Worm (Caenorhabditis elegans): Measurements from ENCODE around the gene F14H12.8.

The F14H12.8 gene

ce11 chrX:4395073-4395850 lies 30.5 kb upstream of the F14H12.8 start:
- no peak for TF ChIP-seq med-1 (GFP tag; optimal IDR thresholded peaks at IDR 0.05; ENCODE audit: insufficient read depth)
- TF ChIP-seq cog-1 (tag; optimal IDR thresholded peaks at IDR 0.05) = peak; percentile 54
- TF ChIP-seq ztf-23 (GFP tag; IDR thresholded peaks at IDR 0.05) = peak; percentile 48; the same call in 1 of the 2 replicates
- no peak for TF ChIP-seq ztf-29 (GFP tag; IDR thresholded peaks at IDR 0.05)

ce11 chrX:4391680-4392079 lies 26.9 kb upstream of the F14H12.8 start:
- TF ChIP-seq ztf-29 (GFP tag; IDR thresholded peaks at IDR 0.05) (no peak), tab-1 (GFP tag; IDR thresholded peaks at IDR 0.05) (no peak)

ce11 chrX:4388834-4389409 lies 24.1 kb upstream of the F14H12.8 start, which contains the start of gene dpy-23:
Gene dpy-23 (plus strand): TSS chrX:4389359.
- TF ChIP-seq ref-1 (GFP tag; conservative IDR thresholded peaks at IDR 0.05) (no peak), klf-2 (GFP tag; conservative IDR thresholded peaks at IDR 0.05) (no peak), med-1 (GFP tag; optimal IDR thresholded peaks at IDR 0.05; ENCODE audit: insufficient read depth) (no peak), flt-1 (GFP tag; IDR thresholded peaks at IDR 0.05) (0 out of 2 replicates have a peak, but pooled peaks have one; percentile 46), ztf-23 (GFP tag; IDR thresholded peaks at IDR 0.05) (no peak), ztf-29 (GFP tag; IDR thresholded peaks at IDR 0.05) (no peak), T22C8.4 (GFP tag; IDR thresholded peaks at IDR 0.05) (no peak), cog-1 (tag; optimal IDR thresholded peaks at IDR 0.05) (peak; percentile 91), tab-1 (GFP tag; IDR thresholded peaks at IDR 0.05) (no peak)

ce11 chrX:4386493-4386892 lies 21.7 kb upstream of the F14H12.8 start:
- no peak for TF ChIP-seq ztf-23 (GFP tag; IDR thresholded peaks at IDR 0.05)

- TF ChIP-seq ztf-23 (GFP tag; IDR thresholded peaks at IDR 0.05) = no peak
- no peak for TF ChIP-seq tab-1 (GFP tag; IDR thresholded peaks at IDR 0.05)
- no peak for TF ChIP-seq ref-1 (GFP tag; conservative IDR thresholded peaks at IDR 0.05)
- no peak for TF ChIP-seq ztf-29 (GFP tag; IDR thresholded peaks at IDR 0.05)
- TF ChIP-seq cog-1 (tag; optimal IDR thresholded peaks at IDR 0.05) = no peak
- TF ChIP-seq med-1 (GFP tag; optimal IDR thresholded peaks at IDR 0.05; ENCODE audit: insufficient read depth) = no peak
- no peak for TF ChIP-seq T22C8.4 (GFP tag; IDR thresholded peaks at IDR 0.05)
- TF ChIP-seq klf-2 (GFP tag; conservative IDR thresholded peaks at IDR 0.05) = no peak
- TF ChIP-seq flt-1 (GFP tag; IDR thresholded peaks at IDR 0.05) = no peak
Measured at ce11 chrX:4383316-4383936, 18.6 kb upstream of the F14H12.8 start, which contains the start of gene lst-2. Gene lst-2 (minus strand): TSS chrX:4383366.

- TF ChIP-seq cog-1 (tag; optimal IDR thresholded peaks at IDR 0.05) (no peak), med-1 (GFP tag; optimal IDR thresholded peaks at IDR 0.05; ENCODE audit: insufficient read depth) (no peak), flt-1 (GFP tag; IDR thresholded peaks at IDR 0.05) (no peak), klf-2 (GFP tag; conservative IDR thresholded peaks at IDR 0.05) (no peak), T22C8.4 (GFP tag; IDR thresholded peaks at IDR 0.05) (no peak), ztf-23 (GFP tag; IDR thresholded peaks at IDR 0.05) (no peak), tab-1 (GFP tag; IDR thresholded peaks at IDR 0.05) (no peak), ref-1 (GFP tag; conservative IDR thresholded peaks at IDR 0.05) (no peak), ztf-29 (GFP tag; IDR thresholded peaks at IDR 0.05) (no peak)
Measured at ce11 chrX:4377689-4378088, 12.9 kb upstream of the F14H12.8 start, which contains the start of gene R160.12. Gene R160.12 (minus strand): TSS chrX:4377789.

ce11 chrX:4376801-4377200 lies 12.0 kb upstream of the F14H12.8 start, which contains the start of gene R160.2:
Gene R160.2 (minus strand): TSS chrX:4376901.
- no peak for TF ChIP-seq ztf-23 (GFP tag; IDR thresholded peaks at IDR 0.05)
- no peak for TF ChIP-seq tab-1 (GFP tag; IDR thresholded peaks at IDR 0.05)
- TF ChIP-seq ztf-29 (GFP tag; IDR thresholded peaks at IDR 0.05) = no peak
- no peak for TF ChIP-seq cog-1 (tag; optimal IDR thresholded peaks at IDR 0.05)
- no peak for TF ChIP-seq ref-1 (GFP tag; conservative IDR thresholded peaks at IDR 0.05)

- TF ChIP-seq med-1 (GFP tag; optimal IDR thresholded peaks at IDR 0.05; ENCODE audit: insufficient read depth) (no peak), T22C8.4 (GFP tag; IDR thresholded peaks at IDR 0.05) (no peak), ztf-29 (GFP tag; IDR thresholded peaks at IDR 0.05) (no peak), ztf-23 (GFP tag; IDR thresholded peaks at IDR 0.05) (no peak), tab-1 (GFP tag; IDR thresholded peaks at IDR 0.05) (no peak), flt-1 (GFP tag; IDR thresholded peaks at IDR 0.05) (no peak), ref-1 (GFP tag; conservative IDR thresholded peaks at IDR 0.05) (no peak), cog-1 (tag; optimal IDR thresholded peaks at IDR 0.05) (no peak), klf-2 (GFP tag; conservative IDR thresholded peaks at IDR 0.05) (no peak)
Measured at ce11 chrX:4373123-4373522, 8.3 kb upstream of the F14H12.8 start, which contains the start of gene R160.6. Gene R160.6 (minus strand): TSS chrX:4373223.

- TF ChIP-seq flt-1 (GFP tag; IDR thresholded peaks at IDR 0.05) = no peak
- TF ChIP-seq klf-2 (GFP tag; conservative IDR thresholded peaks at IDR 0.05) = no peak
- no peak for TF ChIP-seq ztf-29 (GFP tag; IDR thresholded peaks at IDR 0.05)
- TF ChIP-seq ztf-23 (GFP tag; IDR thresholded peaks at IDR 0.05) = no peak
- TF ChIP-seq med-1 (GFP tag; optimal IDR thresholded peaks at IDR 0.05; ENCODE audit: insufficient read depth) = no peak
- TF ChIP-seq cog-1 (tag; optimal IDR thresholded peaks at IDR 0.05) = no peak
- no peak for TF ChIP-seq tab-1 (GFP tag; IDR thresholded peaks at IDR 0.05)
- TF ChIP-seq ref-1 (GFP tag; conservative IDR thresholded peaks at IDR 0.05) = no peak
- TF ChIP-seq T22C8.4 (GFP tag; IDR thresholded peaks at IDR 0.05) = no peak
Measured at ce11 chrX:4371988-4372387, 7.2 kb upstream of the F14H12.8 start, which contains the start of gene R160.14. Gene R160.14 (minus strand): TSS chrX:4372088.
